Worm (Caenorhabditis elegans): ENCODE results near the gene pepm-1.

pepm-1 gene

ce11 chrV:14322743-14323142, 6.2 kb upstream of the pepm-1 start, which contains the start of gene F47B8.3 (continued):
- TF ChIP-seq ztf-11 (tag; optimal IDR thresholded peaks at IDR 0.05) (no peak), egl-27 (tag; optimal IDR thresholded peaks at IDR 0.05) (no peak), ets-5 (GFP tag; IDR thresholded peaks at IDR 0.05) (no peak), ceh-8 (GFP tag; optimal IDR thresholded peaks at IDR 0.05) (no peak), vab-15 (tag; optimal IDR thresholded peaks at IDR 0.05) (no peak), nhr-71 (tag; optimal IDR thresholded peaks at IDR 0.05) (peak; percentile 62), nhr-85 (tag) (no peak), nhr-76 (tag; optimal IDR thresholded peaks at IDR 0.05) (no peak), lin-14 (GFP tag; optimal IDR thresholded peaks at IDR 0.05) (peak; percentile 92), xbp-1 (tag; optimal IDR thresholded peaks at IDR 0.05) (no peak), fkh-10 (GFP tag; optimal IDR thresholded peaks at IDR 0.05) (no peak), nhr-90 (tag; optimal IDR thresholded peaks at IDR 0.05; ENCODE audit: poor library complexity) (peak; percentile 1), pag-3 (tag; optimal IDR thresholded peaks at IDR 0.05; ENCODE audit: borderline replicate concordance, insufficient read depth) (peak; percentile 93), blmp-1 (tag; optimal IDR thresholded peaks at IDR 0.05) (peak; percentile 50), lin-15B (tag; optimal IDR thresholded peaks at IDR 0.05) (no peak), irx-1 (tag; optimal IDR thresholded peaks at IDR 0.05) (no peak), efl-1 (optimal IDR thresholded peaks at IDR 0.05) (peak; percentile 61 to 82), efl-1 (GFP tag; optimal IDR thresholded peaks at IDR 0.05 in 1 of 2) (peak; percentile 37 to 60), Y116A8C.19 (tag; optimal IDR thresholded peaks at IDR 0.05; ENCODE audit: borderline replicate concordance) (no peak), lsy-2 (tag; optimal IDR thresholded peaks at IDR 0.05) (peak; percentile 19 to 60)

DNA sequence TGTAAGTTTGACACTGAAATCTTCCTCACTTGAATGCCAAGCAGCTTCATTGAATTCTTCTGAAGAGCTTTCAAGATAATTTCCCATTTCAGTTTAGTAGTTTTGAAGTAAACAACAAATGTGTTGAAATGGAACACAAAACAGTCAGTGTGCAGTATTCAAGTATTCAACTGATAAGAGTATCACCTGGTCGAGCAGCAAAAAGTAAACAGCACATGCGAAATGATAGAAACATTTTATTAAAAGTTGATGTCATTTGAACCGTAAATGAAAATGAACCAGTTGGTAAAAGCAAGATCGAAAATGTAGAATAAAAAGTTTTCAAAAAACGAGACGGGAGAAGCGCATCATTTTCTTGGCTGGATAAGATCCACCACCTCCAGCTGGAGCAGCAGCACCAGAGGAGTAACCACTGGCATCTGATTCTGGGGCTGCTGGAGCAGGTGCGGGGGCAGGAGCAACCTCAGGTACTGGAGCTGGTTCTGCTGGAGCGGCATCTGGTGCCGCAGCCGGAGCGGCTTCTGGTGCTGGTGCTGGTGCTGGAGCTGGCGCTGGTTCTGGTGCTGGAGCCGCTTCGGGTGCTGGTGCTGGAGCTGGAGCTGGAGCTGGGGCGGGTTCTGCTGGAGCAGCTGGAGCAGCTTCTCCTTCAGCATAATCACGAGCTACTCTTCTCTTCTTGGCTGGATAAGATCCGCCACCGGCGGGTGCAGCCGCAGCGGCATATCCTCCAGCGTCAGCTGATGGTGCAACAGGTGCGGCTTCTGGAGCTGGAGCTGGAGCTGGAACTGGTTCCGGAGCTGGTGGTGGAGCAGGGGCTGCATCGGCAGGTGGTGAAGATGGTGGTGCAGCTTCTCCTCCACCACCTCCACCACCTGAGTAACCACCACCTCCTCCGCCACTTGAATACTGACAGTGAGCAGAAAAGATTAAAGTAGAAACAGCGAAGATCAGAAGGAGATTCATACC, 4.1 kb upstream of the pepm-1 start, which contains the start of the genes F47B8.4 and F47B8.18:
Gene F47B8.4, minus strand, starts transcription at position 172 of the 966 bp plus-strand sequence.
Gene F47B8.18, minus strand, starts transcription at position 963 of the 966 bp plus-strand sequence.
- no peak for TF ChIP-seq unc-30 (tag; optimal IDR thresholded peaks at IDR 0.05)
- peak; percentile 83 for TF ChIP-seq ceh-8 (GFP tag; optimal IDR thresholded peaks at IDR 0.05)

DNA sequence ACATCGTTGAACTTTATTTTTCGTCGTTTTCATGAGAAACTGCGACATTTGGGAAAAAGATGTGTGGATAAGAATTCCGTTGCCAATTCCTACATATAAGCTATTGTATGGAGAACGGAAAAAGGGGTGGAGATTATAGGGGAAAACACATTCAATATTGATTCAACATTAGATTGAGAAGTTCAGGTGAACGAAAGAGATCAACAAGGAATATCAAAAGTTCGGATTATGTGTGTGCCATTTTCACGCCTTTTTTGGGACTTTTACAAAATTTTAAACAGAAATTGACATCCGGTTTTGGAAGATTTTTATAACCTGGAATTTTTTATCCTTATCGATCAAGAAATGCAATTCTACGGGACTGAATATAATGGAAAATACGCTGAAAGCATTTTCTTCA, 1.1 kb upstream of the pepm-1 start, which contains the start of gene F47B8.5:
Gene F47B8.5, minus strand, starts transcription at position 101 of the 400 bp plus-strand sequence.
- TF ChIP-seq snu-23 (GFP tag; optimal IDR thresholded peaks at IDR 0.05) (no peak), jun-1 (tag; optimal IDR thresholded peaks at IDR 0.05) (no peak), nhr-85 (tag) (no peak), nhr-28 (tag; optimal IDR thresholded peaks at IDR 0.05) (no peak), nhr-77 (tag; optimal IDR thresholded peaks at IDR 0.05) (no peak), F16B12.6 (tag; optimal IDR thresholded peaks at IDR 0.05) (no peak), rnt-1 (tag; optimal IDR thresholded peaks at IDR 0.05) (no peak), nhr-237 (tag; optimal IDR thresholded peaks at IDR 0.05) (no peak), lin-35 (GFP tag; optimal IDR thresholded peaks at IDR 0.05) (no peak), efl-1 (optimal IDR thresholded peaks at IDR 0.05) (no peak), efl-1 (GFP tag; optimal IDR thresholded peaks at IDR 0.05 in 1 of 2) (no peak), nhr-19 (GFP tag; conservative IDR thresholded peaks at IDR 0.05) (no peak), zag-1 (tag; optimal IDR thresholded peaks at IDR 0.05) (no peak), ceh-82 (tag; optimal IDR thresholded peaks at IDR 0.05) (no peak), ztf-11 (tag; optimal IDR thresholded peaks at IDR 0.05) (no peak)

ce11 chrV:14331477-14331876, 2.6 kb downstream of the pepm-1 start, which contains the start of gene F47B8.8:
TSS of gene F47B8.8 (plus strand) at chrV:14331733.
- peak; percentile 73 for TF ChIP-seq blmp-1 (tag; optimal IDR thresholded peaks at IDR 0.05)
- TF ChIP-seq xbp-1 (tag; optimal IDR thresholded peaks at IDR 0.05), result no peak
- TF ChIP-seq ceh-90 (tag; optimal IDR thresholded peaks at IDR 0.05), result no peak
- TF ChIP-seq isw-1 (GFP tag; IDR thresholded peaks at IDR 0.05), result no peak
- TF ChIP-seq nhr-47 (tag; optimal IDR thresholded peaks at IDR 0.05), result no peak
- TF ChIP-seq ceh-82 (tag; optimal IDR thresholded peaks at IDR 0.05), result no peak
- TF ChIP-seq Y116A8C.19 (tag; optimal IDR thresholded peaks at IDR 0.05; ENCODE audit: borderline replicate concordance), result no peak
- no peak for TF ChIP-seq swsn-7 (tag; optimal IDR thresholded peaks at IDR 0.05)
- no peak for TF ChIP-seq tlp-1 (tag; optimal IDR thresholded peaks at IDR 0.05)
- TF ChIP-seq pqm-1 (tag; optimal IDR thresholded peaks at IDR 0.05), result no peak
- TF ChIP-seq rnt-1 (tag; optimal IDR thresholded peaks at IDR 0.05), result no peak
- no peak for TF ChIP-seq ztf-4 (tag; optimal IDR thresholded peaks at IDR 0.05)
- TF ChIP-seq mep-1 (tag; optimal IDR thresholded peaks at IDR 0.05), result no peak
- no peak for TF ChIP-seq dsc-1 (tag; optimal IDR thresholded peaks at IDR 0.05)
- no peak for TF ChIP-seq fkh-4 (tag; optimal IDR thresholded peaks at IDR 0.05; ENCODE audit: borderline replicate concordance)
- no peak for TF ChIP-seq fkh-8 (tag; optimal IDR thresholded peaks at IDR 0.05)
- no peak for TF ChIP-seq lin-35 (GFP tag; optimal IDR thresholded peaks at IDR 0.05)
- TF ChIP-seq lir-3 (tag; optimal IDR thresholded peaks at IDR 0.05; ENCODE audit: poor library complexity), result no peak
- no peak for TF ChIP-seq sox-4 (tag; optimal IDR thresholded peaks at IDR 0.05)
- TF ChIP-seq efl-1 (optimal IDR thresholded peaks at IDR 0.05), result no peak
- TF ChIP-seq efl-1 (GFP tag; optimal IDR thresholded peaks at IDR 0.05 in 1 of 2), result no peak
- TF ChIP-seq unc-30 (tag; optimal IDR thresholded peaks at IDR 0.05), result no peak
